Worm (Caenorhabditis elegans) whole organism, dauer: Measurements from ENCODE around the gene Y75B8A.13.

Source experiments
- unc-62 ChIP-seq: sonication (generic microtip); optimal IDR thresholded peaks from 2 replicates; lab custom pipeline; 2017; ENCODE audit warnings: missing biosample characterization, missing genetic modification reagents, missing genetic modification characterization

Y75B8A.13 gene

ce11 chrIII:12160929-12161328 lies 54.6 kb downstream of the Y75B8A.13 start:
- TF ChIP-seq unc-62, result no peak

DNA sequence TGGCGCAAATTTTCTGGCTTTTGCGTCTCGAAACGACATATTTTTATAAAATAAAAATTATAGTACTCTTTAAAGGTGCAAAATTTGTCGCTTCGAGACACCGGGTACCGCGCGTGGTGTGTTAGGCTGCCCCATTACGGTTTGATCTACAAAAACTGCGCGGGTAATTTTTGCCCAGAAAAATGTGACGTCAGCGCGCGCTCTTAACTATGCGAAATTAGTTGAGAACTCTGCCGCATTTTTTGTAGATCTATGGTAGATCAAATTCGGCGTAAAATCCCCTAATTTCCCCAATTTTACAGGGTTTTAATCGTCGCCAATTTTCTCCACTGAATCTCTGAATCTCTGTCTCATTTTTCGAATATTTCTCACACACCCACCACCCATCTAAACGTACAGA lies 55.0 kb downstream of the Y75B8A.13 start, which contains the start of gene Y75B8A.8:
Gene Y75B8A.8, plus strand, starts transcription at position 301 of the 400 bp plus-strand sequence.
- TF ChIP-seq unc-62, result no peak

DNA sequence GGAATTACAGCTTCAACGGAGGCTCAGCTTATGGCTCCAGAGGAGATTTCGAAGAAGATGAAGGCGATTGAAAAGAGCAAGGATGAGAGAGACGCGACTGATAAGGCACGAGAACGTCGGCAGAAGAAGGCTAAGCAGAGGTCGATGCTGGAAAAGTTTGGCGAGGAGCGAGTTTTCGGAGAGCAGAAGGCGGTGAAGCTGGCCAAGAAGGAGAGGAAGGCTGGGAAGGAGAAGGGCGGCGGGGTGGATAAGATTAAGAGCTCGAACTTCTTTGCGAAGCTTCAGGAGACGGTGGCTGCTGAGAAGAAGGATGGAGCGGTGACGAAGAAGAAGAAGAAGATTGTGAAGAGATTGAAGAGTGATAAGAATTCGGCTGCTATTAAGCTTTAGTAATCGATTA lies 56.3 kb downstream of the Y75B8A.13 start:
- TF ChIP-seq unc-62, result no peak

DNA sequence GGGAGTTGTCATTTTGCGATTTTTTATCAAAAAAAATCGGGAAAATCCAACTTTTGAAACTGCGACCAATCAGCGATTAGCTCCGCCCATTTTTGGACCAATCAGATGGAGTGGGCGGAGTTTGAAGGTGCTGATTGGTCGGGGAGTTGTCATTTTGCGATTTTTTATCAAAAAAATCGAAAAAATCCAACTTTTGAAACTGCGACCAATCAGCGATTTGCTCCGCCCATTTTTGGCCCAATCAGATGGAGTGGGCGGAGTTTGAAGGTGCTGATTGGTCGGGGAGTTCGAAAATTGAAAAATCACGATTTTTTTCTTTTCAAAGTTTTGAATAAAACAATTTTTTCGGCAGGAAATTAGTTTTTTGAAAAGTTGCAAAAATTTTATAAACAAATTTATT lies 57.9 kb downstream of the Y75B8A.13 start:
- no peak for TF ChIP-seq unc-62

- no peak for TF ChIP-seq unc-62
Observed at ce11 chrIII:12156582-12156981, 58.9 kb downstream of the Y75B8A.13 start.

ce11 chrIII:12155759-12156158 lies 59.7 kb downstream of the Y75B8A.13 start:
- no peak for TF ChIP-seq unc-62
